Fruit fly (Drosophila melanogaster): ENCODE data around the gene Os-C.
A peak's percentile ranks its signal among the peaks of the same experiment; 100 is the strongest.

Os-C gene

dm6 chr3R:7967801-7968200, 11.0 kb upstream of the Os-C start:
- TF ChIP-seq CG8478 (optimal IDR thresholded peaks at IDR 0.05) = no peak
- TF ChIP-seq CTCF (optimal IDR thresholded peaks at IDR 0.05) = no peak

DNA sequence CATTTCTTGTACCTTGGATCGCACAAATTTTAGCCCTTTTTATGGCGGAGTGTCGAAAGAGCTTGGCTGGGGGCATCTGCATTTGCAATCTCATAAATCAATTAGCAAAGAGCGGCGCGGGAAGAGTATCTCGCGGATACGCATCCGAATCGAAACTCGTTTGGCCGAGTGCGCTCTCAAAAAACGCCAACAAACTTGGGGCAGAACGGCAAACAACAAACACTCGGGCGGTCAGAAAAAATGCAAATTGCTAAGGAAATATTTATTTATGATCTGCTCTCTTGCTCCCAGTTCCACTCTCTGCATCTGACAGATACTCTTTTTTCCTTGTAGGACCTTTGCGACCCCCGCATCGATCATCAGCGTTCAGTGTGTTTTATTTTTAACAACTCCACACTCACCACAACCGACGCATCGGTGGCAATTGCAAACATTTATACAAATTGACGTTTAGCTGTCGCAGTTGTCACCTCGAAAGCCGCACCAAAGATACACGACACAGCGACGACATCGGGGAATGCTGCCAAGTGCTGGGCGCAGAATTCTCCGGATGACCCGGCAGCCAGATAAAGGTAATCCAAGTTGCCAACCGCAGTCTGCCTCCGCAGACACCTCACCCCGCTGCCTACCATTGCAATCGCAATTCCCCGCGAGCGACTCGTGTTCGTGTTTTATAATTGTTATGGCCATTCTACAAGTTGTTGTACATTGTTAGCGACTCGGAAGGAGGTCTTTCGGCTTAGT, 9.6 kb upstream of the Os-C start:
- TF ChIP-seq CG8478 (optimal IDR thresholded peaks at IDR 0.05) = no peak
- TF ChIP-seq CTCF (optimal IDR thresholded peaks at IDR 0.05) = no peak

DNA sequence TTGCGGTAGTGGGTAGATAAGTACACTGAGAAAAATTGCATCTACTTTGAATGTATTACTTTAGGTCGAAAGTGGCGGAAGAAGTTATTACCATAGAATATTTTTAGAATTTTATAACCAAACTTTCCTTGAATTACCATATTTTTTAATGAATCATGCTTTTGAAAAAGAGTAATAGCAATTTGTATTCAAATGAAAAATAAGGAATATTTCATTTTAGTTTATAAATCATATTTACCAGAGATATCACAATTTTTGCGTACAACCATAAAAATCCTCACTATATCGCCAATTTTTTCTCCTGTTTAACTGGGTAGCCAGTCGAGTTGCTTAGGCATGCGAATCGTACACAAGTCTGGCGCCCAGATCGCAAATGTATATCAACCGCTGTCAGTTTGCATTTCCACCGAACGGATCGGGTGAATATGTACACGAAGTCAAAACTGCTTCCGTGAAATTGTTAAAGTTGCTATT, 9.0 kb upstream of the Os-C start:
- TF ChIP-seq CTCF (optimal IDR thresholded peaks at IDR 0.05) (no peak), CG8478 (optimal IDR thresholded peaks at IDR 0.05) (no peak)

DNA sequence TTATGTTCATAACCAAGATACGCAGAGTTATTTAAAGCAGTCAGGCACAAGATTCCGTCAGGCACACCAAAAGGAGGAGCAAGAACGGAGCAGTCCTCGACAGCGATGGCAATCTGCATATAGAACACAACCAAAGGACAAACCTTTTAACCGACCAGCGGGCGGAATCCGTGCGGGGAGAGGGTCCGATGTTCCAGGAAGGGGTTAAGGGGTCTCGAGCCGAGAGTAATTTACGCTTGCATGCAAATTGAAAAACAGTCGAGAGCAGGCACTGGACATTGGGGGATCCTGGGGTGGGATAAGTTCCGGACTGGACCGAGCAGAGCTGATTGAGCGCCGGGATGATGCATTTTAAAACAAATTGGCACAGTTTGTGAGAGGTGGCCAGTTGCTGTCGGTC, 8.1 kb upstream of the Os-C start:
- TF ChIP-seq CTCF (optimal IDR thresholded peaks at IDR 0.05) (no peak), CG8478 (optimal IDR thresholded peaks at IDR 0.05) (no peak)

- TF ChIP-seq CTCF (optimal IDR thresholded peaks at IDR 0.05) (no peak), CG8478 (optimal IDR thresholded peaks at IDR 0.05) (no peak)
These were observed 6.6 kb upstream of the Os-C start for dm6 chr3R:7972179-7972578.

DNA sequence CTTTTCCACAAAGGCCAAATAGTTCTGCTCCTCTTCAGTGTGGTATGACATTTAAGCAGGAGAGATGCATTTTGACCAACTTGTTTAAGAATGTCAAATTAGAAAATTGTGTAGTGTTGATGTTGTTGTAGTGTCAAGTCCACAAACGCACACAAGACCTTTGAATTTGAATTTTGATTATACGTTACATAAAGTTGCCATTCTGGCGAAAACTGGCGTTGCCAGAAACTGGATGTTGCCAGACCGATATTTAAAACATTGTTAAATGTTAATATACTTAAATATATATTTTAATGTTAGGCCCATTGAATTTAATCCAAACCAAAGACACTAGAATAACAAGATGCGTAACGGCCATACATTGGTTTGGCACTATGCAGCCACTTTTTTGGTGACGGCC, 5.7 kb upstream of the Os-C start:
- no peak for TF ChIP-seq CTCF (optimal IDR thresholded peaks at IDR 0.05)
- TF ChIP-seq CG8478 (optimal IDR thresholded peaks at IDR 0.05) = no peak

- TF ChIP-seq CG8478 (optimal IDR thresholded peaks at IDR 0.05) (no peak), CTCF (optimal IDR thresholded peaks at IDR 0.05) (peak in 1 of 2 experiments; percentile 50)
These were observed 1.5 kb upstream of the Os-C start for dm6 chr3R:7977011-7977925.

DNA sequence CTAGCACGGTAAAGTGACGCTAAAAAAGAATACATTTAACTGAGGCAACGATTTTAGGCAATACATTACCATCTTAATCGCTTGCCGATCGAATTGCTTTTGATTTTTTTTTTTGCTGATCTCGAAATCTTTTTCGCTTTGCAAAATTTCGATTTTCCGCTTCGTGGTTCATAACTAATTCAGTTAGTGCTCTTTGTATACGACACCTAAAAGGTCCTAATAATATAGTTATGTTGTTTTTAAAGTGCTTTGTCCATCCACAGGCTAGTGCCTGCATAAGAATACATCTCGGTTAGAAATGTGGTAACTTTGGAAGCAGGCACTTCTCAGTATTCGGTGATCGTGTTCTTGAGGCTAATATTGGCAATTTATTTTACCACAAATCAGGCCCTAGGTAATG, 1.5 kb downstream of the Os-C start, which contains the start of gene Sfp84E:
Gene Sfp84E (minus strand): TSS at position 101 of the 400 bp plus-strand sequence.
- TF ChIP-seq CTCF (optimal IDR thresholded peaks at IDR 0.05) = no peak
- TF ChIP-seq CG8478 (optimal IDR thresholded peaks at IDR 0.05) = no peak

- TF ChIP-seq CG8478 (optimal IDR thresholded peaks at IDR 0.05) = no peak
- peak; percentile 80 to 92 for TF ChIP-seq CTCF (optimal IDR thresholded peaks at IDR 0.05)
These were observed 2.6 kb downstream of the Os-C start for dm6 chr3R:7981396-7981795.

- TF ChIP-seq CG8478 (optimal IDR thresholded peaks at IDR 0.05) (no peak), CTCF (optimal IDR thresholded peaks at IDR 0.05) (no peak)
These were observed 11.5 kb downstream of the Os-C start for dm6 chr3R:7990257-7990656.

- no peak for TF ChIP-seq CG8478 (optimal IDR thresholded peaks at IDR 0.05)
- TF ChIP-seq CTCF (optimal IDR thresholded peaks at IDR 0.05) = no peak
These were observed 12.2 kb downstream of the Os-C start for dm6 chr3R:7990799-7991423.

DNA sequence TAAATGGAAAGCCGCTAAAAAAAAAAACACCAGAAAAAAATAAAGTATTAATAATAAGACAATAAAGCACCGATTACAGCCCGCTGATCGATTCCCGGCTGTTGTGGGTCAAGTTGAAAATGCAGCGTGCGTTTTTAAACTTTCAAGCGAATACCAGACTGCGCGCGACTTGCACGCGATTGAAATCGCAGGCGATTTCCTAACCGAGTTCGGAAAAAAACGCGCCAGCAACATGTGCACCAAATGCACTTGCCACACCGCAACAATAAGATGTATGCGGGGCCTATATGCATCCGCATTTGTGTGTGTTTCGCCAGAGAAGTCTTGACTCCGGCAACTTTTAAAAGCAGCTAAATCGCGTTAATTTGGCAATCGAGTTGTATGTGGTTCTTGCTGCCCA, 12.7 kb downstream of the Os-C start:
- no peak for TF ChIP-seq CG8478 (optimal IDR thresholded peaks at IDR 0.05)
- no peak for TF ChIP-seq CTCF (optimal IDR thresholded peaks at IDR 0.05)

DNA sequence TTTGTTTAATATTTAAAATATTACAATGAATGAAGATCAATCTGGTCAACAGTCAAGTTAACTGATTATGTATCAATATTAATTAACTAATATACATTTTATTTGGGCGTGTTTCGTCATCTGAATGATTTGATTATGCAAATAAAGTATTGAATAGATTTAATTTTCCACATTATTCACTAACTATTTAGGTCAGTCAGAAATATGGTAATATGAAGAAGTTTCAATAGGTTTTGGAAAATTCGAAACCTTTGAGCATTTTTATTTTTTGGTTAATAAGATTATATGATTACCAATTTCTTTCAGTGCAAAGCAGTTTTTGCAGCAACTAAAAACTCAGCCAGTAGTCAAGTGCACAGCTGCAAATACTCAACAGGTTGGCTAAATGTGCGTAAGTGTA, 13.3 kb downstream of the Os-C start:
- no peak for TF ChIP-seq CTCF (optimal IDR thresholded peaks at IDR 0.05)

- no peak for TF ChIP-seq CG8478 (optimal IDR thresholded peaks at IDR 0.05)
- no peak for TF ChIP-seq CTCF (optimal IDR thresholded peaks at IDR 0.05)
These were observed 14.7 kb downstream of the Os-C start for dm6 chr3R:7993506-7993905.

- no peak for TF ChIP-seq CG8478 (optimal IDR thresholded peaks at IDR 0.05)
- TF ChIP-seq CTCF (optimal IDR thresholded peaks at IDR 0.05) = no peak
These were observed 15.9 kb downstream of the Os-C start for dm6 chr3R:7994629-7995028.
